Worm (Caenorhabditis elegans): ENCODE measurements around the gene nhr-185.

DNA sequence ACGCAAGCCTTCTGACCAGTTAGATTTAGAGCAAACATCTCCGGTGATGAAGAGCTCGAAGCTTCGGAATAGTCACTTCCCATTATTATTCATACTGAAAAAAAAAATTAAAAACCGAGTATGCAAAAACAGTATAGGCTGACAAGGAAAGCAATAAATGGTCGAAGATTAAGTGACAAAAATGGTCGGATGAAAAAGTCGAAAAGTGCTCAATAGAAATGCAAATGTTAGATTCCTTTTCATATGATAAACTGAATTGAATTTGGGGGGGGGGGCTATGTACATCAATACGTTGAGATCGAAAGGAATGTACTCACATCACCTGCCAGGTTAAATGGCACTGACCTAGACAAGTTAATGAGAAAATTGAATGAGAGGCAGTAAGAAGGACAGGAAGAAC lies 15.7 kb upstream of the nhr-185 start, which contains the start of gene nhr-187:
- TF ChIP-seq flt-1 (GFP tag; IDR thresholded peaks at IDR 0.05) (no peak), ref-1 (GFP tag; conservative IDR thresholded peaks at IDR 0.05) (no peak), tab-1 (GFP tag; IDR thresholded peaks at IDR 0.05) (no peak)
